Worm (Caenorhabditis elegans): Measurements from ENCODE around the gene dct-14.

DNA sequence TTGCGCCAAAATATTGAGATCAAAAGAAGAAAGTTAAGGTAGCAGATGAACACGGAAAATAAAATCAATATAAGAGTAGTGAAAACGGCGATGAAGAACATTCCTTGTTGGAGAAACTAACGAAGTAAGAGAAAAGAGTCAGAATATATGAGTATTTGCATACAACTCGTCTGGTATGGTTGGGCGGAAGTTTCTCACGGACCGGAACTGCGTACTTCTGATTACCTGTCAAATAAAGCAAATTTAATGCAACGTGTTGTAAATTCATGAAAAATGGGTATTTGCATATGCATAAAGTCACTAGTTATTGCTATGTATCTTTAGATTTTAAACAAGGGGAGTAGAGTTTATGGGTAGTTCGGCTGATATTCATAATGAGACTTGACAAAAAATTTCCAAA is 11.2 kb downstream of the dct-14 start, which contains the start of gene srbc-78:
- TF ChIP-seq dao-5 (tag; optimal IDR thresholded peaks at IDR 0.05) (no peak), him-1 (tag; optimal IDR thresholded peaks at IDR 0.05) (no peak)

All from whole organism, L4/young adult.